Fruit fly (Drosophila melanogaster) whole organism, embryonic: ENCODE measurements around the gene PIG-C.

Experiments
- CG10209 ChIP-seq: fragments of 200-800 bp; sonication (Bioruptor generic); optimal IDR thresholded peaks from 3 replicates; lab custom pipeline; 2017; ENCODE audit warnings: missing biosample characterization, mild to moderate bottlenecking, missing genetic modification characterization, missing genetic modification reagents
- CG10321 ChIP-seq: fragments of 200-800 bp; sonication (Bioruptor generic); IDR thresholded peaks from 2 replicates; pipeline ENCODE4 v1.3.6; 2022; ENCODE audit warnings: missing biosample characterization, missing genetic modification characterization
- CG10431 ChIP-seq: fragments of 200-800 bp; sonication (Bioruptor generic); optimal IDR thresholded peaks from 3 replicates; lab custom pipeline; 2018; ENCODE audit warnings: missing biosample characterization, mild to moderate bottlenecking, missing genetic modification characterization
- CG11695 ChIP-seq: fragments of 200-800 bp; sonication (Bioruptor generic); IDR thresholded peaks from 3 replicates; pipeline ENCODE4 v1.3.6; 2022; ENCODE audit warnings: missing biosample characterization, missing genetic modification characterization
- CG13123 ChIP-seq: fragments of 200-800 bp; sonication (Bioruptor generic); optimal IDR thresholded peaks from 2 replicates; lab custom pipeline; 2016; ENCODE audit warnings: missing biosample characterization, missing genetic modification characterization
- CG13424 ChIP-seq: fragments of 200-800 bp; sonication (Bioruptor generic); optimal IDR thresholded peaks from 2 replicates; lab custom pipeline; 2019; ENCODE audit warnings: missing biosample characterization, mild to moderate bottlenecking, missing genetic modification characterization, moderate library complexity
- CG14050 ChIP-seq: fragments of 200-800 bp; sonication (Bioruptor generic); IDR thresholded peaks from 3 replicates; pipeline ENCODE4 v1.3.6; 2022; ENCODE audit warnings: missing biosample characterization, missing genetic modification characterization
- CG15479 ChIP-seq: fragments of 200-800 bp; sonication (Bioruptor generic); optimal IDR thresholded peaks from 3 replicates; lab custom pipeline; 2019; ENCODE audit warnings: missing biosample characterization, mild to moderate bottlenecking, missing genetic modification characterization, moderate library complexity
- CG15514 ChIP-seq: fragments of 200-800 bp; sonication (Bioruptor generic); optimal IDR thresholded peaks from 3 replicates; lab custom pipeline; 2017; ENCODE audit warnings: missing biosample characterization, missing genetic modification characterization, mild to moderate bottlenecking, moderate library complexity, missing genetic modification reagents
- CG16815 ChIP-seq: fragments of 200-800 bp; sonication (Bioruptor generic); optimal IDR thresholded peaks from 3 replicates; lab custom pipeline; 2017; ENCODE audit warnings: missing biosample characterization, mild to moderate bottlenecking, missing genetic modification characterization
- CG2712 ChIP-seq: fragments of 200-800 bp; optimal IDR thresholded peaks from 3 replicates; lab custom pipeline; 2019; ENCODE audit warnings: missing biosample characterization, mild to moderate bottlenecking, missing genetic modification characterization, moderate library complexity
- CG2889 ChIP-seq: fragments of 200-800 bp; sonication (Bioruptor generic); IDR thresholded peaks from 3 replicates; pipeline ENCODE4 v1.3.6; 2022; ENCODE audit warnings: missing biosample characterization, missing genetic modification characterization
- CG42726 ChIP-seq: fragments of 200-800 bp; sonication (Bioruptor generic); IDR thresholded peaks from 2 replicates; pipeline ENCODE4 v1.3.6; 2022; ENCODE audit warnings: missing biosample characterization, missing genetic modification characterization; ENCODE audit not compliant: partially characterized antibody
- CG4282 ChIP-seq: fragments of 200-800 bp; sonication (Bioruptor generic); optimal IDR thresholded peaks from 2 replicates; lab custom pipeline; 2016; ENCODE audit warnings: missing biosample characterization, missing genetic modification characterization
- CG4707 ChIP-seq: fragments of 200-800 bp; sonication (Bioruptor generic); optimal IDR thresholded peaks from 2 replicates; lab custom pipeline; 2018; ENCODE audit warnings: missing biosample characterization, mild to moderate bottlenecking, missing genetic modification characterization, moderate library complexity
- CG5953 ChIP-seq: fragments of 200-800 bp; sonication (Bioruptor generic); IDR thresholded peaks from 2 replicates; pipeline ENCODE4 v1.3.6; 2022; ENCODE audit warnings: missing biosample characterization, missing genetic modification characterization
- CG6683 ChIP-seq: fragments of 200-800 bp; sonication (Bioruptor generic); optimal IDR thresholded peaks from 2 replicates; lab custom pipeline; 2017; ENCODE audit warnings: missing biosample characterization, mild to moderate bottlenecking, missing genetic modification characterization, missing genetic modification reagents
- CG8388 ChIP-seq: fragments of 200-800 bp; sonication (Bioruptor generic); optimal IDR thresholded peaks from 2 replicates; lab custom pipeline; 2019; ENCODE audit warnings: missing biosample characterization, mild to moderate bottlenecking, missing genetic modification characterization, moderate library complexity
- CG9609 ChIP-seq: fragments of 200-800 bp; sonication (Bioruptor generic); optimal IDR thresholded peaks from 3 replicates; lab custom pipeline; 2016; ENCODE audit warnings: missing biosample characterization, missing genetic modification characterization
- Camta ChIP-seq: fragments of 200-800 bp; sonication (Bioruptor generic); optimal IDR thresholded peaks from 2 replicates; lab custom pipeline; 2016; ENCODE audit warnings: missing biosample characterization, missing genetic modification characterization
- D19B ChIP-seq: fragments of 200-800 bp; sonication (Bioruptor generic); optimal IDR thresholded peaks from 2 replicates; lab custom pipeline; 2017; ENCODE audit warnings: missing biosample characterization, mild to moderate bottlenecking, missing genetic modification characterization
- Dref ChIP-seq: fragments of 200-800 bp; sonication (Bioruptor generic); IDR thresholded peaks from 2 replicates; pipeline ENCODE4 v1.3.6; 2022; ENCODE audit warnings: missing biosample characterization, missing genetic modification characterization
- ERR ChIP-seq: fragments of 200-800 bp; sonication (Bioruptor generic); optimal IDR thresholded peaks from 2 replicates; lab custom pipeline; 2016; ENCODE audit warnings: missing biosample characterization, missing genetic modification characterization
- HmgZ ChIP-seq: fragments of 200-800 bp; sonication (Bioruptor generic); optimal IDR thresholded peaks from 2 replicates; lab custom pipeline; 2018; ENCODE audit warnings: missing biosample characterization, mild to moderate bottlenecking, missing genetic modification characterization
- Opbp ChIP-seq: fragments of 200-800 bp; sonication (Bioruptor generic); IDR thresholded peaks from 3 replicates; pipeline ENCODE4 v1.3.6; 2022; ENCODE audit warnings: missing biosample characterization, missing genetic modification characterization; ENCODE audit not compliant: partially characterized antibody
- Optix ChIP-seq: fragments of 200-800 bp; sonication (Bioruptor generic); IDR thresholded peaks from 3 replicates; pipeline ENCODE4 v1.3.6; 2022; ENCODE audit warnings: missing biosample characterization, missing genetic modification characterization
- Rfx ChIP-seq: fragments of 200-800 bp; sonication (Bioruptor generic); IDR thresholded peaks from 2 replicates; pipeline ENCODE4 v1.3.6; 2022; ENCODE audit warnings: missing biosample characterization, missing genetic modification characterization
- Sry-δ ChIP-seq: fragments of 200-800 bp; sonication (Bioruptor generic); optimal IDR thresholded peaks from 2 replicates; lab custom pipeline; 2016; ENCODE audit warnings: missing biosample characterization, missing genetic modification characterization
- TFAM ChIP-seq: fragments of 200-800 bp; sonication (Bioruptor generic); optimal IDR thresholded peaks from 2 replicates; lab custom pipeline; 2017; ENCODE audit warnings: missing biosample characterization, missing genetic modification characterization, inconsistent platforms
- Trl ChIP-seq, 3 experiments: fragments of >200 bp in 2 of 3; fragments of 200-800 bp in 1 of 3; sonication (Bioruptor generic) in 1 of 3; optimal IDR thresholded peaks; 2 replicates in 1 of 3; 3 replicates in 2 of 3; lab custom pipeline; 2016 to 2017; ENCODE audit warnings: missing biosample characterization in 1 of 3, missing genetic modification characterization in 1 of 3
- bsh ChIP-seq, 2 experiments: fragments of 200-800 bp; sonication (Bioruptor generic); optimal IDR thresholded peaks; 2 replicates each; lab custom pipeline; 2017 to 2018; ENCODE audit warnings: mild to moderate bottlenecking in 2 of 2, missing biosample characterization in 2 of 2, missing genetic modification characterization in 2 of 2, moderate library complexity in 1 of 2
- btn ChIP-seq: fragments of 200-800 bp; sonication (Bioruptor generic); optimal IDR thresholded peaks from 2 replicates; lab custom pipeline; 2016; ENCODE audit warnings: missing biosample characterization, missing genetic modification characterization
- cad ChIP-seq: fragments of >200 bp; optimal IDR thresholded peaks from 2 replicates; lab custom pipeline; 2017; ENCODE audit warnings: missing biosample characterization, missing genetic modification characterization
- cas ChIP-seq: fragments of 200-800 bp; sonication (Bioruptor generic); IDR thresholded peaks from 2 replicates; pipeline ENCODE4 v1.3.6; 2022; ENCODE audit warnings: missing biosample characterization, missing genetic modification characterization
- chinmo ChIP-seq: fragments of 200-800 bp; sonication (Bioruptor generic); IDR thresholded peaks from 4 replicates; pipeline ENCODE4 v1.3.6; 2022; ENCODE audit warnings: missing biosample characterization, missing genetic modification characterization; ENCODE audit not compliant: partially characterized antibody
- dpn ChIP-seq, 2 experiments: fragments of 200-800 bp; sonication (Bioruptor generic); optimal IDR thresholded peaks; 3 replicates each; lab custom pipeline; 2016; ENCODE audit warnings: missing biosample characterization in 2 of 2, missing genetic modification characterization in 2 of 2
- exex ChIP-seq: fragments of 200-800 bp; sonication (Bioruptor generic); optimal IDR thresholded peaks from 4 replicates; lab custom pipeline; 2018; ENCODE audit warnings: missing biosample characterization, mild to moderate bottlenecking, missing genetic modification characterization, moderate library complexity
- h ChIP-seq: fragments of >200 bp; optimal IDR thresholded peaks from 2 replicates; lab custom pipeline; 2017
- ind ChIP-seq: fragments of 200-800 bp; sonication (Bioruptor generic); optimal IDR thresholded peaks from 3 replicates; lab custom pipeline; 2016; ENCODE audit warnings: missing biosample characterization, missing genetic modification characterization
- inv ChIP-seq: fragments of 200-800 bp; sonication (Bioruptor generic); IDR thresholded peaks from 2 replicates; pipeline ENCODE4 v1.3.6; 2022; ENCODE audit warnings: missing biosample characterization, missing genetic modification characterization; ENCODE audit not compliant: partially characterized antibody
- kay ChIP-seq: fragments of 200-800 bp; sonication (Bioruptor generic); optimal IDR thresholded peaks from 2 replicates; lab custom pipeline; 2016; ENCODE audit warnings: missing biosample characterization, missing genetic modification characterization
- nerfin-1 ChIP-seq: fragments of 200-800 bp; sonication (Bioruptor generic); optimal IDR thresholded peaks from 3 replicates; lab custom pipeline; 2019; ENCODE audit warnings: missing biosample characterization, mild to moderate bottlenecking, missing genetic modification characterization, moderate library complexity
- pfk ChIP-seq: fragments of 200-800 bp; sonication (Bioruptor generic); optimal IDR thresholded peaks from 2 replicates; lab custom pipeline; 2018; ENCODE audit warnings: missing biosample characterization, mild to moderate bottlenecking, missing genetic modification characterization, moderate library complexity
- pum ChIP-seq: fragments of 200-800 bp; sonication (Bioruptor generic); optimal IDR thresholded peaks from 2 replicates; lab custom pipeline; 2016; ENCODE audit warnings: missing biosample characterization, missing genetic modification characterization
- salm ChIP-seq: fragments of 200-800 bp; sonication (Bioruptor generic); optimal IDR thresholded peaks from 2 replicates; lab custom pipeline; 2018; ENCODE audit warnings: missing biosample characterization, mild to moderate bottlenecking, missing genetic modification characterization
- scrt ChIP-seq: fragments of 200-800 bp; sonication (Bioruptor generic); optimal IDR thresholded peaks from 2 replicates; lab custom pipeline; 2018; ENCODE audit warnings: missing biosample characterization, mild to moderate bottlenecking, missing genetic modification characterization, moderate library complexity
- sd ChIP-seq: fragments of 200-800 bp; sonication (Bioruptor generic); optimal IDR thresholded peaks from 3 replicates; lab custom pipeline; 2018; ENCODE audit warnings: missing biosample characterization, mild to moderate bottlenecking, missing genetic modification characterization, moderate library complexity
- tap ChIP-seq: fragments of 200-800 bp; optimal IDR thresholded peaks from 3 replicates; lab custom pipeline; 2019; ENCODE audit warnings: missing biosample characterization, mild to moderate bottlenecking, missing genetic modification characterization, moderate library complexity
- twi ChIP-seq: fragments of 200-800 bp; optimal IDR thresholded peaks from 2 replicates; lab custom pipeline; 2019; ENCODE audit warnings: missing biosample characterization, mild to moderate bottlenecking, missing genetic modification characterization, moderate library complexity
- z ChIP-seq: fragments of 200-800 bp; sonication (Bioruptor generic); IDR thresholded peaks from 3 replicates; pipeline ENCODE4 v1.3.6; 2022; ENCODE audit warnings: missing biosample characterization, missing genetic modification characterization

PIG-C gene

dm6 chr3L:3338882-3339590 lies 20.0 kb upstream of the PIG-C start (continued):
- TF ChIP-seq inv (GFP tag; lab: Robert Waterston, UW) (no peak), dpn (GFP tag; optimal IDR thresholded peaks at IDR 0.05; lab: Kevin White, UChicago) (no peak), CG9609 (GFP tag; lab: Kevin White, UChicago) (no peak), Dref (GFP tag; lab: Robert Waterston, UW) (no peak), tap (tag; lab: Kevin White, UChicago) (no peak), cas (GFP tag; lab: Robert Waterston, UW) (no peak), ERR (GFP tag; lab: Kevin White, UChicago) (no peak), CG4282 (no peak), sd (tag; lab: Kevin White, UChicago) (no peak), CG5953 (GFP tag; lab: Robert Waterston, UW) (no peak), CG14050 (GFP tag; lab: Robert Waterston, UW) (no peak), D19B (GFP tag; lab: Kevin White, UChicago) (no peak), CG10321 (no peak), h (no peak), z (GFP tag; lab: Robert Waterston, UW) (no peak), CG11695 (GFP tag; lab: Robert Waterston, UW) (no peak), CG2712 (peak; percentile 30), nerfin-1 (tag; lab: Kevin White, UChicago) (no peak), CG13424 (tag; lab: Kevin White, UChicago) (peak; percentile 10), CG15514 (GFP tag; lab: Kevin White, UChicago) (no peak), ind (GFP tag; lab: Kevin White, UChicago) (no peak), CG42726 (no peak), twi (tag; lab: Kevin White, UChicago) (no peak), pfk (no peak), bsh (GFP tag; optimal IDR thresholded peaks at IDR 0.05; lab: Kevin White, UChicago) (peak; percentile 54 to 60), CG13123 (GFP tag; lab: Kevin White, UChicago) (no peak), exex (tag; lab: Kevin White, UChicago) (no peak), CG8388 (GFP tag; lab: Kevin White, UChicago) (peak; percentile 28), salm (no peak), TFAM (no peak), Camta (GFP tag; lab: Kevin White, UChicago) (no peak), Sry-δ (no peak), scrt (GFP tag; lab: Kevin White, UChicago) (no peak), CG10431 (GFP tag; lab: Kevin White, UChicago) (no peak), CG16815 (GFP tag; lab: Kevin White, UChicago) (no peak), CG10209 (GFP tag; lab: Kevin White, UChicago) (no peak), Optix (no peak), kay (GFP tag; lab: Kevin White, UChicago) (no peak), CG2889 (GFP tag; lab: Robert Waterston, UW) (no peak), CG6683 (GFP tag; lab: Kevin White, UChicago) (no peak), Trl (optimal IDR thresholded peaks at IDR 0.05; lab: Kevin White, UChicago) (no peak), Trl (GFP tag; optimal IDR thresholded peaks at IDR 0.05; lab: Kevin White, UChicago) (no peak), chinmo (GFP tag; lab: Robert Waterston, UW) (no peak), pum (GFP tag; lab: Kevin White, UChicago) (no peak), CG15479 (peak; percentile 19), Rfx (GFP tag; lab: Robert Waterston, UW) (no peak), btn (no peak), Opbp (GFP tag; lab: Robert Waterston, UW) (no peak), HmgZ (no peak), CG4707 (GFP tag; lab: Kevin White, UChicago) (no peak), cad (GFP tag; lab: Kevin White, UChicago) (peak; percentile 48)
